Fruit fly (Drosophila melanogaster) S2 (cell line): ENCODE data around the gene Cyp4ac2.

Experiments
- CG8478 ChIP-seq: fragments of >200 bp; optimal IDR thresholded peaks from 2 replicates; lab custom pipeline; 2018
- CTCF ChIP-seq, 2 experiments: fragments of >200 bp; optimal IDR thresholded peaks; 2 replicates each; lab custom pipeline; 2018

DNA sequence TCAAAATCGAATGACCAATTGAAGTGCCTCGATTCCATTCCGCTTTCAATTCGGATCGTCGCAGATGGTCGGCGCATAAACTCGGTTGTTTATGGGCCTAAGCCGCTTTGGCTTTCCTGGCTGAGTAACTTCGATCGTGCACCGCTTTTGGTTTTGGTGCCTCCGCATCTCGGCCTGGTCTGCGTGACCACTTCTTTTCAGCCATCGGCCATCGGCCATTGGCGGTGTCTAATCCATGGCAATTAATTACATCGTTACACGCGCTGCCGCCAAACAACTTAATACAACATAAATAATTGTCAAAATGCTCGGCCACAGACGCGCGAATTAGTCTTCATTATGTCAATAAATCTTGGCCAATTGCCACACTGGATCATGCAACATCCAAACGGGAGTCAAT lies 5.9 kb upstream of the Cyp4ac2 start:
- no peak for TF ChIP-seq CTCF (optimal IDR thresholded peaks at IDR 0.05; lab: Kevin White, UChicago)
- no peak for TF ChIP-seq CG8478 (lab: Kevin White, UChicago)
